Worm (Caenorhabditis elegans): ENCODE data around the gene zig-13.

DNA sequence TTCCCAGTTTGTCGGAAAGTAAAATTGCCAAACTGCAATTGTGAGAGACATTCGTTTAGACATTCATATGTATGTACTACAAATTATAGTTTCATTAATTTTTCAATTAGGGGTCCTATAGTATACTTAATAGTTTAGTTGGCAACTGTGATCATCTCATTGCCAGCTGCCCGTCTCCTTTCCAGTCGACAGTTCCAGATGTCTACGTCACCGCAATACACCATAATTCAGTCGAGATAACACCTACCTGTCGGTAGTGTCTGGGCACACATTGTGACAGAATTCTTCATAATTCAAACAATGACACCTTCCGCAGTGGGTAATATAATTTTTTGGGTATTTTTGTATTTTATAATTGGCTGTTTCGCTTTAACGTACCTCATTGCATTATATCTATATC is 17.0 kb upstream of the zig-13 start, which contains the start of gene F40G9.19:
- TF ChIP-seq aly-1 (tag; optimal IDR thresholded peaks at IDR 0.05) (no peak), ets-7 (tag; optimal IDR thresholded peaks at IDR 0.05) (no peak), flt-1 (GFP tag; IDR thresholded peaks at IDR 0.05) (no peak), F13C5.2 (tag; optimal IDR thresholded peaks at IDR 0.05) (no peak), hmg-4 (GFP tag; optimal IDR thresholded peaks at IDR 0.05) (no peak), hmbx-1 (tag; optimal IDR thresholded peaks at IDR 0.05) (no peak), ceh-36 (tag; optimal IDR thresholded peaks at IDR 0.05) (no peak), tbx-37 (GFP tag; conservative IDR thresholded peaks at IDR 0.05) (no peak), ama-1 (optimal IDR thresholded peaks at IDR 0.05) (no peak)

All from whole organism, early embryonic.